Fruit fly (Drosophila melanogaster): ENCODE results near the gene CG16815.

DNA sequence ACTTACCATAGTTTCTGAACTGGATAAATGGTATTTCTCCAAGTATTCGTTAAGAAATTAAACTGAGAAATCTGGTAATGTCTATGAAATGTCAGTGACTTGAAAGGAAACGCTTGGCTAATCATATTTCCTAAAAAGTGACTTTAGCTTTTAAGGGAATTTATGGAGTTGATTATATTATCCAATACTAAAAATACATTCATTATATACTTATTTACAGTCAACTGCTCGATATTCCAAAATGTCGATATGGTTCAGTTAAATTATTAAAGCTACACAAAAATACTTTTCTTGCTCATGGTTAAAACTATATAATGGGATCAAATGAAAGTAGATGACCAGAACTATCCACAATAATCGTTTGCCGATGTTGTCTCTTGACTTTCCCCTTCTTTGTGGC lies 36.1 kb downstream of the CG16815 start, which contains the start of gene CG31848:
- TF ChIP-seq Sin3A (optimal IDR thresholded peaks at IDR 0.05): no peak
- no peak for TF ChIP-seq Myc (optimal IDR thresholded peaks at IDR 0.05)
- TF ChIP-seq insv (optimal IDR thresholded peaks at IDR 0.05): no peak
- TF ChIP-seq h (optimal IDR thresholded peaks at IDR 0.05): no peak
- no peak for TF ChIP-seq psq (optimal IDR thresholded peaks at IDR 0.05)
- no peak for TF ChIP-seq ttk (optimal IDR thresholded peaks at IDR 0.05)
